Worm (Caenorhabditis elegans) whole organism, late embryonic: ENCODE data around the gene T04H1.5.

Experiments used
- F13H6.1 ChIP-seq: sonication (generic microtip); optimal IDR thresholded peaks from 2 replicates; lab custom pipeline; 2016; ENCODE audit warnings: missing genetic modification characterization, missing compliant biosample characterization
- ama-1 ChIP-seq: fragments of 150-350 bp; optimal IDR thresholded peaks from 2 replicates; lab custom pipeline; 2014
- elt-4 ChIP-seq: sonication (generic microtip); optimal IDR thresholded peaks from 2 replicates; lab custom pipeline; 2016; ENCODE audit warnings: missing genetic modification characterization, missing compliant biosample characterization
- ets-4 ChIP-seq: sonication (generic microtip); optimal IDR thresholded peaks from 2 replicates; lab custom pipeline; 2016; ENCODE audit warnings: missing genetic modification characterization, missing compliant biosample characterization
- fkh-10 ChIP-seq: fragments of 150-350 bp; optimal IDR thresholded peaks from 2 replicates; lab custom pipeline; 2014; ENCODE audit warnings: missing biosample characterization, missing genetic modification reagents, missing genetic modification characterization
- nhr-11 ChIP-seq: fragments of 150-350 bp; optimal IDR thresholded peaks from 2 replicates; lab custom pipeline; 2014; ENCODE audit warnings: missing biosample characterization, missing genetic modification characterization
- pax-1 ChIP-seq: fragments of 150-350 bp; optimal IDR thresholded peaks from 2 replicates; lab custom pipeline; 2014; ENCODE audit warnings: missing biosample characterization, missing genetic modification characterization
- pha-4 ChIP-seq: fragments of 150-350 bp; optimal IDR thresholded peaks from 2 replicates; lab custom pipeline; 2018; ENCODE audit warnings: missing biosample characterization, missing genetic modification reagents, missing genetic modification characterization
- tbx-2 ChIP-seq: sonication (generic microtip); optimal IDR thresholded peaks from 2 replicates; lab custom pipeline; 2016; ENCODE audit warnings: missing genetic modification characterization, missing compliant biosample characterization
- unc-42 ChIP-seq: sonication (generic microtip); optimal IDR thresholded peaks from 2 replicates; lab custom pipeline; 2016; ENCODE audit warnings: missing genotype, missing genetic modification characterization, missing compliant biosample characterization

DNA sequence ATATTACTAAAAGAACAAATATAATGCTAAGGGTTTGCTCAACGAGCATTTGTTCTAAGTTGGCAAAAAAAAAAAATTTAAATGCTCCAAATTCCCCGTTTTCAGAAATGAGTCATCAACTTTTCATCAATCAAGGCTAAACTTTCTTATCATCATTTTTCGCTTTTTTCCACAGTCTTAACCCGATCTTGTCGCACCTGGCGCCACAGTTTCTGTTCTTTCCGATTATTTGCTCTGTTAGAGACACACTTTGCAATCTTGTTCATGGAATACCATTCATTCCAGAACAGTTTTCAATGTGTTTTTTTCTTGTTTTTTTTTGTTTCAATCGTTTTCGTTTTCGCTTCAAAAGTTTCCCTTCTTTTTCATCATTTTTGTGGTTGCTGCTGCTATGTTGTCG, 47.0 kb downstream of the T04H1.5 start:
- TF ChIP-seq pax-1 (no peak), nhr-11 (tag; lab: Kevin White, UChicago) (no peak), F13H6.1 (no peak), fkh-10 (GFP tag; lab: Kevin White, UChicago) (no peak), elt-4 (no peak), unc-42 (tag; lab: Kevin White, UChicago) (no peak), ama-1 (lab: Kevin White, UChicago) (no peak), tbx-2 (tag; lab: Kevin White, UChicago) (no peak), ets-4 (tag; lab: Kevin White, UChicago) (no peak), pha-4 (tag; lab: Kevin White, UChicago) (no peak)
